Worm (Caenorhabditis elegans) whole organism, mixed stage, embryonic: Measurements from ENCODE around the gene str-35.

Source experiments
- blmp-1 ChIP-seq: fragments of 150-350 bp; optimal IDR thresholded peaks from 2 replicates; lab custom pipeline; 2014; ENCODE audit warnings: missing biosample characterization, missing genetic modification characterization
- ceh-43 ChIP-seq: fragments of 200-800 bp; sonication (Bioruptor generic); optimal IDR thresholded peaks from 2 replicates; lab custom pipeline; 2018; ENCODE audit warnings: mild to moderate bottlenecking, missing genetic modification characterization, moderate library complexity, missing compliant biosample characterization
- drap-1 ChIP-seq: fragments of 200-800 bp; sonication (Bioruptor generic); optimal IDR thresholded peaks from 3 replicates; lab custom pipeline; 2018; ENCODE audit warnings: mild to moderate bottlenecking, missing genetic modification characterization, missing compliant biosample characterization
- elt-1 ChIP-seq: sonication (generic microtip); optimal IDR thresholded peaks from 2 replicates; lab custom pipeline; 2017; ENCODE audit warnings: missing genetic modification characterization, mild to moderate bottlenecking, missing compliant biosample characterization, antibody characterized with exemption, moderate library complexity, borderline replicate concordance; ENCODE audit not compliant: insufficient read depth
- ham-2 ChIP-seq: fragments of 200-800 bp; sonication (Bioruptor generic); optimal IDR thresholded peaks from 2 replicates; lab custom pipeline; 2018; ENCODE audit warnings: mild to moderate bottlenecking, missing genetic modification characterization, missing compliant biosample characterization
- hlh-1 ChIP-seq: fragments of 150-350 bp; optimal IDR thresholded peaks from 2 replicates; lab custom pipeline; 2014; ENCODE audit warnings: missing biosample characterization, missing genetic modification reagents, missing genetic modification characterization
- lin-13 ChIP-seq: fragments of 150-350 bp; optimal IDR thresholded peaks from 2 replicates; lab custom pipeline; 2014; ENCODE audit warnings: missing biosample characterization, missing genetic modification characterization
- pha-4 ChIP-seq: fragments of 150-350 bp; optimal IDR thresholded peaks from 2 replicates; lab custom pipeline; 2018; ENCODE audit warnings: missing biosample characterization, missing genetic modification reagents, missing genetic modification characterization
- snpc-4 ChIP-seq: fragments of 150-350 bp; optimal IDR thresholded peaks from 2 replicates; lab custom pipeline; 2014; ENCODE audit warnings: missing biosample characterization, missing genetic modification characterization
- unc-39 ChIP-seq: fragments of 150-350 bp; optimal IDR thresholded peaks from 2 replicates; lab custom pipeline; 2014; ENCODE audit warnings: missing biosample characterization, missing genetic modification characterization
- unc-62 ChIP-seq: fragments of 150-350 bp; optimal IDR thresholded peaks from 2 replicates; lab custom pipeline; 2014; ENCODE audit warnings: missing biosample characterization, missing genetic modification reagents, missing genetic modification characterization
- ztf-11 ChIP-seq: fragments of 150-350 bp; optimal IDR thresholded peaks from 2 replicates; lab custom pipeline; 2014; ENCODE audit warnings: missing biosample characterization, missing genetic modification characterization

DNA sequence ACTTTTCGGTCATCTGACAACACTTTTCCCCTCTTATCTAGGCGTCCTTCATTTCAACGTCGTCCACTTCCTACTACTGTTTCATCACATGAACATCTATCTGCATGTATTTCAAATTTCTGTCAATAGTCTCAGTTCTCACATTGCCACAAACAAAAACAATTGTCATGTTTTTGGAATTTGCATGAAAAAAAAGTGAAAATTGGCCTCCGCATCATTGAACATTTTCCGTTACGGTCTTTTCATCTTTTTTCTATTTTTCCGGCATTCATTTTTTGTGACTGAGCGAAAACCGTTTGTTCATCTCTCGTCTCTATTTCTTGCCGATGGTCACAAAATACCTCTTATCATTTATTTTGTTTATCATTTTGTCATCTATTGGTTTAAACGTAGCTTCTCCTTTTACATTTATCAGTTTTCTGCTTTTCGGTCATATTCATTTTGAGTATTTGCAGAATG is 8.4 kb downstream of the str-35 start, which contains the start of gene exc-15:
- no peak for TF ChIP-seq ceh-43 (GFP tag; lab: Kevin White, UChicago)
- TF ChIP-seq lin-13 (tag; lab: Kevin White, UChicago) = no peak
- TF ChIP-seq blmp-1 (tag; lab: Kevin White, UChicago) = no peak
- no peak for TF ChIP-seq ztf-11
- no peak for TF ChIP-seq hlh-1 (tag; lab: Kevin White, UChicago)
- TF ChIP-seq pha-4 (tag; lab: Kevin White, UChicago) = no peak
- TF ChIP-seq drap-1 (GFP tag; lab: Kevin White, UChicago) = no peak
- TF ChIP-seq snpc-4 (tag; lab: Kevin White, UChicago) = no peak
- TF ChIP-seq unc-62 = no peak
- TF ChIP-seq unc-39 (tag; lab: Kevin White, UChicago) = no peak
- no peak for TF ChIP-seq elt-1 (tag; lab: Kevin White, UChicago)
- no peak for TF ChIP-seq ham-2 (GFP tag; lab: Kevin White, UChicago)
